Worm (Caenorhabditis elegans) whole organism, early embryonic: Measurements from ENCODE around the gene dyf-13.

Experiments used
- B0310.2 ChIP-seq: sonication (generic microtip); optimal IDR thresholded peaks from 2 replicates; lab custom pipeline; 2016; ENCODE audit warnings: mild to moderate bottlenecking, missing genetic modification characterization, missing compliant biosample characterization
- F13C5.2 ChIP-seq: sonication (generic microtip); optimal IDR thresholded peaks from 2 replicates; lab custom pipeline; 2017; ENCODE audit warnings: mild to moderate bottlenecking, missing genetic modification characterization, inconsistent platforms, missing compliant biosample characterization
- aly-1 ChIP-seq: sonication (generic microtip); optimal IDR thresholded peaks from 2 replicates; lab custom pipeline; 2016; ENCODE audit warnings: missing genetic modification characterization, missing compliant biosample characterization
- ama-1 ChIP-seq: fragments of 150-350 bp; optimal IDR thresholded peaks from 2 replicates; lab custom pipeline; 2014
- ceh-13 ChIP-seq: fragments of 200-800 bp; sonication (Bioruptor generic); optimal IDR thresholded peaks from 2 replicates; lab custom pipeline; 2018; ENCODE audit warnings: mild to moderate bottlenecking, missing genetic modification characterization, missing compliant biosample characterization
- ceh-36 ChIP-seq: sonication (generic microtip); optimal IDR thresholded peaks from 2 replicates; lab custom pipeline; 2016; ENCODE audit warnings: missing genetic modification characterization, inconsistent platforms, missing compliant biosample characterization
- ets-7 ChIP-seq: sonication (generic microtip); optimal IDR thresholded peaks from 2 replicates; lab custom pipeline; 2016; ENCODE audit warnings: missing genotype, missing genetic modification characterization, missing compliant biosample characterization
- flt-1 ChIP-seq: fragments of 200-800 bp; sonication (Bioruptor generic); IDR thresholded peaks from 2 replicates; pipeline ENCODE4 v1.3.6; 2022; ENCODE audit warnings: missing genetic modification characterization, missing compliant biosample characterization
- hmbx-1 ChIP-seq: sonication (generic microtip); optimal IDR thresholded peaks from 2 replicates; lab custom pipeline; 2016; ENCODE audit warnings: mild to moderate bottlenecking, missing genetic modification characterization, missing compliant biosample characterization
- hmg-4 ChIP-seq: fragments of 200-800 bp; sonication (Bioruptor generic); optimal IDR thresholded peaks from 2 replicates; lab custom pipeline; 2018; ENCODE audit warnings: mild to moderate bottlenecking, missing genetic modification characterization, missing compliant biosample characterization
- hnd-1 ChIP-seq: sonication (generic microtip); optimal IDR thresholded peaks from 2 replicates; lab custom pipeline; 2016; ENCODE audit warnings: missing genetic modification characterization, missing compliant biosample characterization
- pes-1 ChIP-seq: fragments of 200-800 bp; sonication (Bioruptor generic); IDR thresholded peaks from 2 replicates; pipeline ENCODE4 v1.3.6; 2022; ENCODE audit warnings: missing genetic modification reagents, missing genetic modification characterization, missing compliant biosample characterization
- scrt-1 ChIP-seq: fragments of 200-800 bp; sonication (Bioruptor generic); IDR thresholded peaks from 2 replicates; pipeline ENCODE4 v1.3.6; 2022; ENCODE audit warnings: missing genetic modification characterization, missing compliant biosample characterization
- sea-1 ChIP-seq: fragments of 200-800 bp; sonication (Bioruptor generic); conservative IDR thresholded peaks from 2 replicates; pipeline ENCODE4 v1.3.6; 2022; ENCODE audit warnings: missing genetic modification characterization, missing compliant biosample characterization
- tbx-11 ChIP-seq: fragments of 200-800 bp; sonication (Bioruptor generic); IDR thresholded peaks from 2 replicates; pipeline ENCODE4 v1.3.6; 2022; ENCODE audit warnings: missing genetic modification characterization, missing compliant biosample characterization
- tbx-37 ChIP-seq: fragments of 200-800 bp; sonication (Bioruptor generic); conservative IDR thresholded peaks from 2 replicates; pipeline ENCODE4 v1.3.6; 2022; ENCODE audit warnings: missing genetic modification reagents, missing genetic modification characterization, missing compliant biosample characterization
- tra-4 ChIP-seq: sonication (generic microtip); optimal IDR thresholded peaks from 2 replicates; lab custom pipeline; 2017; ENCODE audit warnings: missing genetic modification characterization, missing compliant biosample characterization

The dyf-13 gene

ce11 chrII:7205388-7205787 is 34.2 kb upstream of the dyf-13 start, which contains the start of gene srd-59:
srd-59 (plus strand) TSS chrII:7205688.
- TF ChIP-seq ama-1 (no peak), hmg-4 (GFP tag; lab: Kevin White, UChicago) (no peak), pes-1 (GFP tag; lab: Robert Waterston, UW) (no peak), sea-1 (GFP tag; lab: Robert Waterston, UW) (no peak), tra-4 (tag; lab: Kevin White, UChicago) (no peak), scrt-1 (GFP tag; lab: Robert Waterston, UW) (no peak), hmbx-1 (tag; lab: Kevin White, UChicago) (no peak), B0310.2 (no peak), ceh-36 (no peak), tbx-11 (GFP tag; lab: Robert Waterston, UW) (no peak), F13C5.2 (tag; lab: Kevin White, UChicago) (no peak), flt-1 (GFP tag; lab: Robert Waterston, UW) (no peak), aly-1 (tag; lab: Kevin White, UChicago) (no peak), ets-7 (tag; lab: Kevin White, UChicago) (no peak), hnd-1 (no peak), tbx-37 (GFP tag; lab: Robert Waterston, UW) (no peak), ceh-13 (GFP tag; lab: Kevin White, UChicago) (no peak)

- no peak for TF ChIP-seq hmg-4 (GFP tag; lab: Kevin White, UChicago)
- TF ChIP-seq tbx-37 (GFP tag; lab: Robert Waterston, UW), result no peak
- TF ChIP-seq tra-4 (tag; lab: Kevin White, UChicago), result no peak
- TF ChIP-seq ets-7 (tag; lab: Kevin White, UChicago), result no peak
- TF ChIP-seq B0310.2, result no peak
- TF ChIP-seq flt-1 (GFP tag; lab: Robert Waterston, UW), result no peak
- no peak for TF ChIP-seq pes-1 (GFP tag; lab: Robert Waterston, UW)
- no peak for TF ChIP-seq tbx-11 (GFP tag; lab: Robert Waterston, UW)
- no peak for TF ChIP-seq sea-1 (GFP tag; lab: Robert Waterston, UW)
- TF ChIP-seq ceh-36, result no peak
- TF ChIP-seq scrt-1 (GFP tag; lab: Robert Waterston, UW), result no peak
- no peak for TF ChIP-seq ceh-13 (GFP tag; lab: Kevin White, UChicago)
- TF ChIP-seq hnd-1, result no peak
- TF ChIP-seq ama-1, result no peak
- no peak for TF ChIP-seq F13C5.2 (tag; lab: Kevin White, UChicago)
- no peak for TF ChIP-seq aly-1 (tag; lab: Kevin White, UChicago)
- TF ChIP-seq hmbx-1 (tag; lab: Kevin White, UChicago), result no peak
These were observed 33.8 kb upstream of the dyf-13 start, which contains the start of gene srd-58 for ce11 chrII:7204951-7205350. srd-58 (minus strand) TSS chrII:7205051.

- TF ChIP-seq aly-1 (tag; lab: Kevin White, UChicago), result no peak
- no peak for TF ChIP-seq B0310.2
- no peak for TF ChIP-seq ets-7 (tag; lab: Kevin White, UChicago)
- no peak for TF ChIP-seq hnd-1
- TF ChIP-seq tbx-11 (GFP tag; lab: Robert Waterston, UW), result no peak
- no peak for TF ChIP-seq hmg-4 (GFP tag; lab: Kevin White, UChicago)
- no peak for TF ChIP-seq tbx-37 (GFP tag; lab: Robert Waterston, UW)
- no peak for TF ChIP-seq tra-4 (tag; lab: Kevin White, UChicago)
- no peak for TF ChIP-seq sea-1 (GFP tag; lab: Robert Waterston, UW)
- TF ChIP-seq scrt-1 (GFP tag; lab: Robert Waterston, UW), result no peak
These were observed 32.0 kb upstream of the dyf-13 start, which contains the start of gene srd-56 for ce11 chrII:7203110-7203509. srd-56 (minus strand) TSS chrII:7203210.

- TF ChIP-seq ceh-13 (GFP tag; lab: Kevin White, UChicago), result peak; percentile 90
- peak; percentile 89 for TF ChIP-seq flt-1 (GFP tag; lab: Robert Waterston, UW)
- peak; percentile 90 for TF ChIP-seq scrt-1 (GFP tag; lab: Robert Waterston, UW)
- TF ChIP-seq F13C5.2 (tag; lab: Kevin White, UChicago), result peak; percentile 94
- peak; percentile 85 for TF ChIP-seq B0310.2
- TF ChIP-seq hnd-1, result peak; percentile 75
- peak; percentile 83 for TF ChIP-seq tra-4 (tag; lab: Kevin White, UChicago)
- TF ChIP-seq aly-1 (tag; lab: Kevin White, UChicago), result peak; percentile 89
- peak; percentile 93 for TF ChIP-seq sea-1 (GFP tag; lab: Robert Waterston, UW)
- TF ChIP-seq ets-7 (tag; lab: Kevin White, UChicago), result peak; percentile 82
- TF ChIP-seq pes-1 (GFP tag; lab: Robert Waterston, UW), result peak; percentile 93
- TF ChIP-seq ceh-36, result peak; percentile 85
- peak; percentile 99 for TF ChIP-seq hmg-4 (GFP tag; lab: Kevin White, UChicago)
- peak; percentile 93 for TF ChIP-seq tbx-11 (GFP tag; lab: Robert Waterston, UW)
- TF ChIP-seq hmbx-1 (tag; lab: Kevin White, UChicago), result peak; percentile 62
- peak; percentile 92 for TF ChIP-seq tbx-37 (GFP tag; lab: Robert Waterston, UW)
- no peak for TF ChIP-seq ama-1
These were observed 29.0 kb upstream of the dyf-13 start, which contains the start of gene pcrg-1 for ce11 chrII:7200051-7200599. pcrg-1 (plus strand) TSS chrII:7200549.

- TF ChIP-seq hmbx-1 (tag; lab: Kevin White, UChicago) (no peak), ceh-13 (GFP tag; lab: Kevin White, UChicago) (no peak), sea-1 (GFP tag; lab: Robert Waterston, UW) (no peak), tra-4 (tag; lab: Kevin White, UChicago) (no peak), ama-1 (no peak), F13C5.2 (tag; lab: Kevin White, UChicago) (no peak), ceh-36 (no peak), hmg-4 (GFP tag; lab: Kevin White, UChicago) (no peak), pes-1 (GFP tag; lab: Robert Waterston, UW) (no peak), tbx-11 (GFP tag; lab: Robert Waterston, UW) (no peak), flt-1 (GFP tag; lab: Robert Waterston, UW) (no peak), aly-1 (tag; lab: Kevin White, UChicago) (no peak), tbx-37 (GFP tag; lab: Robert Waterston, UW) (no peak), B0310.2 (no peak), ets-7 (tag; lab: Kevin White, UChicago) (no peak), hnd-1 (no peak), scrt-1 (GFP tag; lab: Robert Waterston, UW) (no peak)
These were observed 28.2 kb upstream of the dyf-13 start, which contains the start of gene E04F6.6 for ce11 chrII:7199308-7199707. E04F6.6 (minus strand) TSS chrII:7199565.

ce11 chrII:7197434-7197833 is 26.3 kb upstream of the dyf-13 start:
- TF ChIP-seq flt-1 (GFP tag; lab: Robert Waterston, UW), result no peak
- no peak for TF ChIP-seq hnd-1
- no peak for TF ChIP-seq sea-1 (GFP tag; lab: Robert Waterston, UW)
- TF ChIP-seq tbx-11 (GFP tag; lab: Robert Waterston, UW), result no peak
- TF ChIP-seq F13C5.2 (tag; lab: Kevin White, UChicago), result no peak
- no peak for TF ChIP-seq hmg-4 (GFP tag; lab: Kevin White, UChicago)
- no peak for TF ChIP-seq hmbx-1 (tag; lab: Kevin White, UChicago)
- no peak for TF ChIP-seq pes-1 (GFP tag; lab: Robert Waterston, UW)
- no peak for TF ChIP-seq ets-7 (tag; lab: Kevin White, UChicago)
- TF ChIP-seq scrt-1 (GFP tag; lab: Robert Waterston, UW), result no peak
- no peak for TF ChIP-seq ceh-13 (GFP tag; lab: Kevin White, UChicago)
- no peak for TF ChIP-seq B0310.2
